Fruit fly (Drosophila melanogaster) whole organism, prepupa: Measurements from ENCODE around the gene CG32152.

Experiments used
- Blimp-1 ChIP-seq: fragments of 200-800 bp; sonication (Bioruptor generic); optimal IDR thresholded peaks from 3 replicates; lab custom pipeline; 2017; ENCODE audit warnings: missing biosample characterization, missing genetic modification characterization, mild to moderate bottlenecking, moderate library complexity, missing genetic modification reagents
- CG10631 ChIP-seq: fragments of 200-800 bp; sonication (Bioruptor generic); optimal IDR thresholded peaks from 2 replicates; lab custom pipeline; 2016; ENCODE audit warnings: missing biosample characterization, missing genetic modification characterization
- CG10669 ChIP-seq: fragments of 200-800 bp; sonication (Bioruptor generic); optimal IDR thresholded peaks from 3 replicates; lab custom pipeline; 2018; ENCODE audit warnings: missing biosample characterization, mild to moderate bottlenecking, missing genetic modification characterization, moderate library complexity
- CG11294 ChIP-seq: fragments of 200-800 bp; sonication (Bioruptor generic); IDR thresholded peaks from 2 replicates; pipeline ENCODE4 v1.3.6; 2022; ENCODE audit warnings: missing biosample characterization, missing genetic modification characterization
- CG11762 ChIP-seq: fragments of 200-800 bp; sonication (Bioruptor generic); optimal IDR thresholded peaks from 3 replicates; lab custom pipeline; 2016; ENCODE audit warnings: missing biosample characterization, missing genetic modification characterization; ENCODE audit not compliant: insufficient read depth
- CG11902 ChIP-seq: fragments of 200-800 bp; sonication (Bioruptor generic); optimal IDR thresholded peaks from 3 replicates; lab custom pipeline; 2016; ENCODE audit warnings: missing biosample characterization, missing genetic modification characterization
- CG15336 ChIP-seq: fragments of 200-800 bp; sonication (Bioruptor generic); IDR thresholded peaks from 2 replicates; pipeline ENCODE4 v1.3.6; 2022; ENCODE audit warnings: missing biosample characterization, missing genetic modification characterization
- CG1621 ChIP-seq: fragments of 200-800 bp; sonication (Bioruptor generic); optimal IDR thresholded peaks from 3 replicates; lab custom pipeline; 2018; ENCODE audit warnings: missing biosample characterization, mild to moderate bottlenecking, missing genetic modification characterization
- CG31627 ChIP-seq: fragments of 200-800 bp; sonication (Bioruptor generic); optimal IDR thresholded peaks from 3 replicates; lab custom pipeline; 2016; ENCODE audit warnings: missing biosample characterization, missing genetic modification characterization
- CG32006 ChIP-seq: fragments of 200-800 bp; sonication (Bioruptor generic); optimal IDR thresholded peaks from 3 replicates; lab custom pipeline; 2017; ENCODE audit warnings: missing biosample characterization, mild to moderate bottlenecking, missing genetic modification characterization
- CG34406 ChIP-seq: fragments of 200-800 bp; sonication (Bioruptor generic); optimal IDR thresholded peaks from 3 replicates; lab custom pipeline; 2016; ENCODE audit warnings: missing biosample characterization, missing genetic modification characterization
- CG3919 ChIP-seq: fragments of 200-800 bp; sonication (Bioruptor generic); optimal IDR thresholded peaks from 3 replicates; lab custom pipeline; 2016; ENCODE audit warnings: missing biosample characterization, missing genetic modification characterization
- CG4318 ChIP-seq: fragments of 200-800 bp; sonication (Bioruptor generic); optimal IDR thresholded peaks from 3 replicates; lab custom pipeline; 2017; ENCODE audit warnings: missing biosample characterization, mild to moderate bottlenecking, missing genetic modification characterization
- CG6792 ChIP-seq: fragments of 200-800 bp; sonication (Bioruptor generic); optimal IDR thresholded peaks from 3 replicates; lab custom pipeline; 2016; ENCODE audit warnings: missing biosample characterization, missing genetic modification characterization
- CG6854 ChIP-seq: fragments of 200-800 bp; sonication (Bioruptor generic); optimal IDR thresholded peaks from 2 replicates; lab custom pipeline; 2017; ENCODE audit warnings: missing biosample characterization, mild to moderate bottlenecking, missing genetic modification characterization
- CG7368 ChIP-seq: fragments of 200-800 bp; sonication (Bioruptor generic); optimal IDR thresholded peaks from 3 replicates; lab custom pipeline; 2016; ENCODE audit warnings: missing biosample characterization, missing genetic modification characterization
- CG8119 ChIP-seq: fragments of 200-800 bp; sonication (Bioruptor generic); IDR thresholded peaks from 3 replicates; pipeline ENCODE4 v1.3.6; 2022; ENCODE audit warnings: missing biosample characterization, missing genetic modification characterization
- CG8319 ChIP-seq: fragments of 200-800 bp; sonication (Bioruptor generic); optimal IDR thresholded peaks from 3 replicates; lab custom pipeline; 2016; ENCODE audit warnings: missing biosample characterization, missing genetic modification characterization
- CG8632 ChIP-seq: fragments of 200-800 bp; sonication (Bioruptor generic); optimal IDR thresholded peaks from 3 replicates; lab custom pipeline; 2016; ENCODE audit warnings: missing biosample characterization, missing genetic modification characterization
- CG9139 ChIP-seq: fragments of 200-800 bp; sonication (Bioruptor generic); optimal IDR thresholded peaks from 3 replicates; lab custom pipeline; 2017; ENCODE audit warnings: missing biosample characterization, mild to moderate bottlenecking, missing genetic modification characterization
- Eip75B ChIP-seq: fragments of 200-800 bp; sonication (Bioruptor generic); optimal IDR thresholded peaks from 3 replicates; lab custom pipeline; 2016; ENCODE audit warnings: missing biosample characterization, missing genetic modification characterization
- Eip78C ChIP-seq: fragments of 200-800 bp; sonication (Bioruptor generic); peaks from one replicate; lab custom pipeline; 2016; ENCODE audit warnings: missing biosample characterization, missing genetic modification characterization
- Eip93F ChIP-seq: fragments of 200-800 bp; sonication (Bioruptor generic); optimal IDR thresholded peaks from 2 replicates; lab custom pipeline; 2016; ENCODE audit warnings: missing biosample characterization, mild to moderate bottlenecking, missing genetic modification characterization
- Ets21C ChIP-seq: fragments of 200-800 bp; sonication (Bioruptor generic); optimal IDR thresholded peaks from 3 replicates; lab custom pipeline; 2016; ENCODE audit warnings: missing biosample characterization, missing genetic modification characterization
- Hr38 ChIP-seq: sonication (Bioruptor generic); optimal IDR thresholded peaks from 2 replicates; lab custom pipeline; 2016; ENCODE audit warnings: missing biosample characterization, missing genetic modification characterization
- Hr39 ChIP-seq: fragments of 200-800 bp; sonication (Bioruptor generic); optimal IDR thresholded peaks from 2 replicates; lab custom pipeline; 2016; ENCODE audit warnings: missing biosample characterization, missing genetic modification characterization
- Met ChIP-seq: fragments of 200-800 bp; sonication (Bioruptor generic); optimal IDR thresholded peaks from 3 replicates; lab custom pipeline; 2016; ENCODE audit warnings: missing biosample characterization, missing genetic modification characterization
- OdsH ChIP-seq: fragments of 200-800 bp; sonication (Bioruptor generic); optimal IDR thresholded peaks from 3 replicates; lab custom pipeline; 2016; ENCODE audit warnings: missing biosample characterization, missing genetic modification characterization
- Smox ChIP-seq: fragments of 200-800 bp; sonication (Bioruptor generic); optimal IDR thresholded peaks from 3 replicates; lab custom pipeline; 2016; ENCODE audit warnings: missing biosample characterization, missing genetic modification characterization
- Sox15 ChIP-seq: fragments of 200-800 bp; sonication (Bioruptor generic); optimal IDR thresholded peaks from 3 replicates; lab custom pipeline; 2016; ENCODE audit warnings: missing biosample characterization, missing genetic modification characterization
- achi ChIP-seq: fragments of 200-800 bp; sonication (Bioruptor generic); optimal IDR thresholded peaks from 3 replicates; lab custom pipeline; 2016; ENCODE audit warnings: missing biosample characterization, missing genetic modification characterization
- acj6 ChIP-seq: fragments of 200-800 bp; sonication (Bioruptor generic); optimal IDR thresholded peaks from 3 replicates; lab custom pipeline; 2016; ENCODE audit warnings: missing biosample characterization, missing genetic modification characterization
- cyc ChIP-seq: fragments of 200-800 bp; sonication (Bioruptor generic); optimal IDR thresholded peaks from 3 replicates; lab custom pipeline; 2016; ENCODE audit warnings: missing biosample characterization, missing genetic modification characterization
- dac ChIP-seq: fragments of 200-800 bp; sonication (Bioruptor generic); optimal IDR thresholded peaks from 2 replicates; lab custom pipeline; 2017; ENCODE audit warnings: missing biosample characterization, mild to moderate bottlenecking, missing genetic modification characterization
- dsx ChIP-seq: fragments of 200-800 bp; optimal IDR thresholded peaks from 3 replicates; lab custom pipeline; 2019; ENCODE audit warnings: missing biosample characterization, mild to moderate bottlenecking, missing genetic modification characterization, moderate library complexity; ENCODE audit not compliant: poor library complexity, severe bottlenecking
- eg ChIP-seq: fragments of 200-800 bp; sonication (Bioruptor generic); IDR thresholded peaks from 3 replicates; pipeline ENCODE4 v1.3.6; 2022; ENCODE audit warnings: missing biosample characterization, missing genetic modification characterization
- esn ChIP-seq: fragments of 200-800 bp; sonication (Bioruptor generic); optimal IDR thresholded peaks from 2 replicates; lab custom pipeline; 2016; ENCODE audit warnings: missing biosample characterization, mild to moderate bottlenecking, missing genetic modification characterization, moderate library complexity
- fd59A ChIP-seq: fragments of 200-800 bp; sonication (Bioruptor generic); optimal IDR thresholded peaks from 2 replicates; lab custom pipeline; 2017; ENCODE audit warnings: missing biosample characterization, mild to moderate bottlenecking, missing genetic modification characterization, missing genetic modification reagents
- fd85E ChIP-seq: fragments of 200-800 bp; sonication (Bioruptor generic); optimal IDR thresholded peaks from 3 replicates; lab custom pipeline; 2016; ENCODE audit warnings: missing biosample characterization, missing genetic modification characterization
- fkh ChIP-seq: fragments of 200-800 bp; sonication (Bioruptor generic); optimal IDR thresholded peaks from 3 replicates; lab custom pipeline; 2017; ENCODE audit warnings: missing biosample characterization, mild to moderate bottlenecking, missing genetic modification characterization, moderate library complexity
- pdm3 ChIP-seq: fragments of 200-800 bp; sonication (Bioruptor generic); optimal IDR thresholded peaks from 3 replicates; lab custom pipeline; 2016; ENCODE audit warnings: missing biosample characterization, missing genetic modification characterization
- spab ChIP-seq: fragments of 200-800 bp; sonication (Bioruptor generic); optimal IDR thresholded peaks from 2 replicates; lab custom pipeline; 2017; ENCODE audit warnings: missing biosample characterization, mild to moderate bottlenecking, missing genetic modification characterization, missing genetic modification reagents
- ss ChIP-seq, 2 experiments: fragments of 200-800 bp; sonication (Bioruptor generic); optimal IDR thresholded peaks; 2 replicates in 1 of 2; 3 replicates in 1 of 2; lab custom pipeline; 2017 to 2018; ENCODE audit warnings: mild to moderate bottlenecking in 2 of 2, missing biosample characterization in 2 of 2, missing genetic modification characterization in 2 of 2, moderate library complexity in 1 of 2
- svp ChIP-seq: fragments of 200-800 bp; sonication (Bioruptor generic); peaks from one replicate; lab custom pipeline; 2016; ENCODE audit warnings: missing biosample characterization, missing genetic modification characterization
- topi ChIP-seq: fragments of 200-800 bp; sonication (Bioruptor generic); optimal IDR thresholded peaks from 3 replicates; lab custom pipeline; 2016; ENCODE audit warnings: missing biosample characterization, missing genetic modification characterization

Gene CG32152

DNA sequence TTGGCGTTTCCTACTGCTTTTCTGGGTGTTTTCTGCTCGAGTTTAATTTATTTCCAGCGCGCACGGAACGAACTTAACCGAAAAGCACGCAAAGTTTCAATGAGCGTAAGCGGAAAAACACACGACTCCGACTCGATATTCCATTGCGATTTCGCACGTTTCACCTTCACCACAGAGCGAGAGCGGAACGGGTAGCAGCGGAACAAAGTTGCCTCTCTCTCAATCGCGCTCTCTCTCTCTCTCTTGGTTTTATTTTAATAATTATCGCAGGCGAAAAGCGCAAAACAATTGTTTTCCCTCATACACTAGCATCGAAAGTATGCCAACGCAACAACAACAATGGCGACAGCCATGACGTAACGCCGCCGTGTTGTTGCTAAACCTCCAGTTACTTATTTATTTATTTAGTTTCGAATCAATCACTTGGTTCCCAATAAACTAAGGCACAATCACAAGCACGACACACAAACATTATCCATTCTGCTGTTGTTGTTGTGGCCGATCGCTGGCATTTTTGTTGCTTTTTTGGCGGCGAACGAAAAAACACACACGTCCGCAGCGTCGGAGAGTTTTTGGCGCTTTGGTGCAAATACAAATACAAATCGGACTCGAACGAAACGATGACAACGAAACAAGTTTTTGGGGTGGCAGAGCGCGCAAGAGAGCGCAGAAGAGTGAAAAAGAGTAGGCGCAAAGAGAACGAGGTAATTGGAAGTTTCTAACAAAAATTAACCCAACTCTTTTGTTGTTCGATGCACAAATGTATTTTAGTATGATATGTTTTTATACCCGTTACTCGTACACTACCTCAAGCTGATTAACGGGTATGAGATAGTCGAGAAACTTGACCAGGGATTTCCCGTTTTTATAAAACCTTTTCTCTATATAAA lies 20.6 kb upstream of the CG32152 start, which contains the start of gene CG5151 (continued):
- TF ChIP-seq Ets21C (GFP tag; lab: Kevin White, UChicago), result no peak
- TF ChIP-seq Blimp-1 (GFP tag; lab: Kevin White, UChicago), result peak; percentile 8
- TF ChIP-seq Met, result no peak
- TF ChIP-seq CG6854 (GFP tag; lab: Kevin White, UChicago), result peak; percentile 75
- TF ChIP-seq acj6 (GFP tag; lab: Kevin White, UChicago), result no peak
- no peak for TF ChIP-seq Sox15 (GFP tag; lab: Kevin White, UChicago)
- peak; percentile 11 for TF ChIP-seq CG10669 (GFP tag; lab: Kevin White, UChicago)
- no peak for TF ChIP-seq OdsH (GFP tag; lab: Kevin White, UChicago)
- TF ChIP-seq CG34406 (GFP tag; lab: Kevin White, UChicago), result no peak
- TF ChIP-seq esn (GFP tag; lab: Kevin White, UChicago), result peak; percentile 40
- TF ChIP-seq, all 60 proteins: peak for 36

DNA sequence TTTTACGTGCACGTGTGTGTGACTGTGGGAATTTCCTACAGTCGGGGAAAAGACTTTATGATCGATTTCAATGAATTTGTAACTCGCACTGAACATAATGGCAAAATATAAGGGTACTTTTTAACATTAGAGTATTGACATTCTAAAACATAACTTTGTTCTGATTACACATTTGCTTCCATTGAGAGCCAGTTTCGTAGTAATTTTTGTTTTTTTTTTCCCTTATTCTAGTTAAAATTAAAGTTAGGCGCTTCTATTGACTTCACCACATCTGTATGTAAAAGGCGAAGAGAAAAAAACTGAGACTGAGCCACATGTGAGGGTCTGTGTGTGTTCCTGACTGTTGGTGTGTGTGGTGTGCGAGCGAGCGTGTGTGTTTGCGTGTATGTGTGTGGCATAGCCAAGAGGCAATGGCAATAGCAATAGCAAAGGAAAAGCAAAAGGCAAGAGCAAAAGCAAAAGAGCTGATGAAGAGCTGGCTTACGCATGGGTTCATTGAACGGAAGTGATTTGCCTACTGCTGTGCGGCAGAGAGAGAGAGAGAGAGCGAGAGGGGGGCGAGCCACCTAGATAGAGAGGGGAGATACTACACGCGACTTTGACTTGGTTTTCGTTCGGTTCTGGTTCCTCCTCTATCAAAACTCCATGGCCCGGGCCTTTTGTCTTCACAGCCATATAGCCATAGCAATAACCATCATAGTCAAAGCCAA lies 18.2 kb upstream of the CG32152 start:
- TF ChIP-seq ss (GFP tag; optimal IDR thresholded peaks at IDR 0.05; lab: Kevin White, UChicago) (peak in 1 of 2 experiments; percentile 50), Ets21C (GFP tag; lab: Kevin White, UChicago) (no peak), dsx (GFP tag; lab: Kevin White, UChicago) (peak; percentile 33), CG15336 (GFP tag; lab: Robert Waterston, UW) (peak; percentile 88), esn (GFP tag; lab: Kevin White, UChicago) (peak; percentile 56), eg (peak; percentile 75), Hr39 (GFP tag; lab: Kevin White, UChicago) (peak; percentile 48), dac (peak; percentile 65), achi (GFP tag; lab: Kevin White, UChicago) (peak; percentile 84), svp (GFP tag; lab: Kevin White, UChicago) (no peak), Blimp-1 (GFP tag; lab: Kevin White, UChicago) (no peak), Eip78C (GFP tag; lab: Kevin White, UChicago) (peak; percentile 93), CG8119 (GFP tag; lab: Robert Waterston, UW) (peak; percentile 85), Eip93F (GFP tag; lab: Kevin White, UChicago) (no peak), CG32006 (GFP tag; lab: Kevin White, UChicago) (peak; percentile 93), Smox (GFP tag; lab: Kevin White, UChicago) (peak; percentile 25), CG6792 (GFP tag; lab: Kevin White, UChicago) (peak; percentile 61), CG10631 (GFP tag; lab: Kevin White, UChicago) (peak; percentile 74), CG11294 (GFP tag; lab: Robert Waterston, UW) (peak; percentile 69; the same call in 1 of the 2 replicates), CG11902 (peak; percentile 45), spab (GFP tag; lab: Kevin White, UChicago) (peak; percentile 49), CG8632 (GFP tag; lab: Kevin White, UChicago) (peak; percentile 57), cyc (peak; percentile 45), CG11762 (GFP tag; lab: Kevin White, UChicago) (peak; percentile 54), Eip75B (GFP tag; lab: Kevin White, UChicago) (peak; percentile 57), CG31627 (GFP tag; lab: Kevin White, UChicago) (peak; percentile 43), CG1621 (peak; percentile 24), CG3919 (peak; percentile 78), Hr38 (GFP tag; lab: Kevin White, UChicago) (no peak), CG9139 (GFP tag; lab: Kevin White, UChicago) (no peak), CG7368 (GFP tag; lab: Kevin White, UChicago) (no peak), acj6 (GFP tag; lab: Kevin White, UChicago) (peak; percentile 76), CG4318 (GFP tag; lab: Kevin White, UChicago) (peak; percentile 78), CG8319 (GFP tag; lab: Kevin White, UChicago) (peak; percentile 31), pdm3 (GFP tag; lab: Kevin White, UChicago) (peak; percentile 83), fd85E (GFP tag; lab: Kevin White, UChicago) (peak; percentile 13), fkh (GFP tag; lab: Kevin White, UChicago) (peak; percentile 46), fd59A (peak; percentile 30), Met (peak; percentile 53), topi (peak; percentile 43)
